Worm (Caenorhabditis elegans) whole organism, L1 larva: ENCODE measurements around the gene F41H10.2.

ENCODE experiments used
- C16A3.4 ChIP-seq: fragments of 150-350 bp; optimal IDR thresholded peaks from 2 replicates; lab custom pipeline; 2014; ENCODE audit warnings: missing biosample characterization, missing genetic modification characterization
- Y116A8C.19 ChIP-seq: sonication (generic microtip); optimal IDR thresholded peaks from 2 replicates; lab custom pipeline; 2016; ENCODE audit warnings: missing compliant biosample characterization, missing genetic modification characterization, borderline replicate concordance
- aha-1 ChIP-seq: fragments of 150-350 bp; optimal IDR thresholded peaks from 2 replicates; lab custom pipeline; 2014; ENCODE audit warnings: missing biosample characterization, missing genetic modification characterization
- ama-1 ChIP-seq: fragments of 150-350 bp; optimal IDR thresholded peaks from 2 replicates; lab custom pipeline; 2014
- ceh-63 ChIP-seq: fragments of 200-800 bp; sonication (Bioruptor generic); optimal IDR thresholded peaks from 2 replicates; lab custom pipeline; 2018; ENCODE audit warnings: mild to moderate bottlenecking, missing genetic modification characterization, missing compliant biosample characterization
- ceh-88 ChIP-seq: fragments of 200-800 bp; sonication (Bioruptor generic); IDR thresholded peaks from 2 replicates; pipeline ENCODE4 v1.3.6; 2022; ENCODE audit warnings: missing genetic modification characterization, missing compliant biosample characterization
- ces-1 ChIP-seq: fragments of 150-350 bp; optimal IDR thresholded peaks from 2 replicates; lab custom pipeline; 2014; ENCODE audit warnings: missing biosample characterization, missing genetic modification reagents, missing genetic modification characterization
- dpl-1 ChIP-seq, 3 experiments: fragments of 150-350 bp in 2 of 3; sonication (generic microtip) in 1 of 3; optimal IDR thresholded peaks; 2 replicates each; lab custom pipeline; 2014 to 2017; ENCODE audit warnings: missing biosample characterization in 3 of 3, missing genetic modification characterization in 3 of 3, missing genetic modification reagents in 3 of 3
- efl-1 ChIP-seq, 4 experiments: fragments of 150-350 bp; optimal IDR thresholded peaks in 3 of 4; peaks in 1 of 4; 1 replicate in 1 of 4; 2 replicates in 3 of 4; lab custom pipeline; 2014; ENCODE audit warnings: missing biosample characterization in 2 of 4, missing genetic modification characterization in 2 of 4, missing genetic modification reagents in 2 of 4
- egl-13 ChIP-seq: sonication (generic microtip); optimal IDR thresholded peaks from 2 replicates; lab custom pipeline; 2016; ENCODE audit warnings: missing genotype, missing genetic modification reagents, missing genetic modification characterization, missing compliant biosample characterization
- egl-27 ChIP-seq, 2 experiments: fragments of 150-350 bp in 1 of 2; sonication (generic microtip); optimal IDR thresholded peaks; 3 replicates each; lab custom pipeline; 2017 to 2018; ENCODE audit warnings: missing biosample characterization in 2 of 2, missing genetic modification characterization in 2 of 2, missing genetic modification reagents in 2 of 2
- elt-3 ChIP-seq, 6 experiments: fragments of 150-350 bp in 1 of 6; sonication (generic microtip); optimal IDR thresholded peaks; 2 replicates each; lab custom pipeline; 2017 to 2018; ENCODE audit warnings: missing biosample characterization in 6 of 6, missing genetic modification characterization in 6 of 6, inconsistent platforms in 1 of 6
- fkh-10 ChIP-seq: sonication (generic microtip); optimal IDR thresholded peaks from 2 replicates; lab custom pipeline; 2017; ENCODE audit warnings: missing biosample characterization, missing genetic modification reagents, missing genetic modification characterization
- fkh-8 ChIP-seq: sonication (generic microtip); optimal IDR thresholded peaks from 2 replicates; lab custom pipeline; 2016; ENCODE audit warnings: mild to moderate bottlenecking, missing genetic modification characterization, missing compliant biosample characterization
- grh-1 ChIP-seq: fragments of 200-800 bp; sonication (Bioruptor generic); IDR thresholded peaks from 2 replicates; pipeline ENCODE4 v1.3.6; 2022; ENCODE audit warnings: missing genetic modification reagents, missing genetic modification characterization, missing compliant biosample characterization
- hlh-17 ChIP-seq: fragments of 200-800 bp; sonication (Bioruptor generic); optimal IDR thresholded peaks from 2 replicates; lab custom pipeline; 2018; ENCODE audit warnings: missing genetic modification characterization, mild to moderate bottlenecking, missing compliant biosample characterization, moderate library complexity, borderline replicate concordance
- hpl-2 ChIP-seq: fragments of 150-350 bp; optimal IDR thresholded peaks from 2 replicates; lab custom pipeline; 2014; ENCODE audit warnings: missing biosample characterization, missing genetic modification reagents, missing genetic modification characterization
- isw-1 ChIP-seq: fragments of 200-800 bp; sonication (Bioruptor generic); IDR thresholded peaks from 2 replicates; pipeline ENCODE4 v1.3.6; 2022; ENCODE audit warnings: missing genetic modification characterization, missing compliant biosample characterization
- jun-1 ChIP-seq: fragments of 150-350 bp; optimal IDR thresholded peaks from 2 replicates; lab custom pipeline; 2014; ENCODE audit warnings: missing biosample characterization, missing genetic modification reagents, missing genetic modification characterization
- lin-14 ChIP-seq: fragments of 200-800 bp; sonication (Bioruptor generic); optimal IDR thresholded peaks from 2 replicates; lab custom pipeline; 2018; ENCODE audit warnings: mild to moderate bottlenecking, missing genetic modification characterization, moderate library complexity, missing compliant biosample characterization
- lin-15B ChIP-seq: fragments of 150-350 bp; sonication (generic microtip); optimal IDR thresholded peaks from 3 replicates; lab custom pipeline; 2014; ENCODE audit warnings: missing biosample characterization, missing genetic modification characterization
- lin-35 ChIP-seq, 2 experiments: fragments of 150-350 bp; optimal IDR thresholded peaks; 2 replicates each; lab custom pipeline; 2014; ENCODE audit warnings: missing biosample characterization in 2 of 2, missing genetic modification characterization in 2 of 2, missing genetic modification reagents in 2 of 2
- lin-39 ChIP-seq: fragments of 150-350 bp; optimal IDR thresholded peaks from 2 replicates; lab custom pipeline; 2014; ENCODE audit warnings: missing biosample characterization, missing genetic modification reagents, missing genetic modification characterization
- lir-3 ChIP-seq: sonication (generic microtip); optimal IDR thresholded peaks from 2 replicates; lab custom pipeline; 2016; ENCODE audit warnings: mild to moderate bottlenecking, missing genetic modification characterization, moderate library complexity, missing compliant biosample characterization; ENCODE audit not compliant: poor library complexity
- mdl-1 ChIP-seq, 2 experiments: fragments of 150-350 bp; optimal IDR thresholded peaks; 2 replicates each; lab custom pipeline; 2014 to 2017; ENCODE audit warnings: missing biosample characterization in 2 of 2, missing genetic modification characterization in 2 of 2, inconsistent platforms in 1 of 2
- mep-1 ChIP-seq: fragments of 150-350 bp; optimal IDR thresholded peaks from 2 replicates; lab custom pipeline; 2014; ENCODE audit warnings: missing biosample characterization, missing genetic modification characterization
- nhr-11 ChIP-seq: fragments of 150-350 bp; optimal IDR thresholded peaks from 2 replicates; lab custom pipeline; 2014; ENCODE audit warnings: missing biosample characterization, missing genetic modification characterization
- nhr-12 ChIP-seq: sonication (generic microtip); optimal IDR thresholded peaks from 2 replicates; lab custom pipeline; 2017; ENCODE audit warnings: missing biosample characterization, missing genetic modification characterization
- nhr-237 ChIP-seq: fragments of 150-350 bp; optimal IDR thresholded peaks from 2 replicates; lab custom pipeline; 2014; ENCODE audit warnings: missing biosample characterization, missing genetic modification characterization
- nhr-90 ChIP-seq: sonication (generic microtip); optimal IDR thresholded peaks from 2 replicates; lab custom pipeline; 2016; ENCODE audit warnings: mild to moderate bottlenecking, missing genetic modification characterization, missing compliant biosample characterization; ENCODE audit not compliant: poor library complexity
- pag-3 ChIP-seq: sonication (generic microtip); optimal IDR thresholded peaks from 2 replicates; lab custom pipeline; 2017; ENCODE audit warnings: missing genetic modification characterization, mild to moderate bottlenecking, missing compliant biosample characterization, antibody characterized with exemption, borderline replicate concordance; ENCODE audit not compliant: insufficient read depth
- rnt-1 ChIP-seq: sonication (generic microtip); optimal IDR thresholded peaks from 2 replicates; lab custom pipeline; 2016; ENCODE audit warnings: mild to moderate bottlenecking, missing genetic modification characterization, moderate library complexity, missing compliant biosample characterization
- snpc-4 ChIP-seq: fragments of 150-350 bp; optimal IDR thresholded peaks from 2 replicates; lab custom pipeline; 2014; ENCODE audit warnings: missing biosample characterization, missing genetic modification characterization
- sptf-1 ChIP-seq: fragments of 150-350 bp; optimal IDR thresholded peaks from 2 replicates; lab custom pipeline; 2014; ENCODE audit warnings: missing biosample characterization, missing genetic modification characterization
- sup-37 ChIP-seq: fragments of 200-800 bp; sonication (Bioruptor generic); optimal IDR thresholded peaks from 2 replicates; lab custom pipeline; 2018; ENCODE audit warnings: mild to moderate bottlenecking, missing genetic modification characterization, missing compliant biosample characterization
- swsn-7 ChIP-seq: sonication (generic microtip); optimal IDR thresholded peaks from 2 replicates; lab custom pipeline; 2016; ENCODE audit warnings: missing genetic modification characterization, missing compliant biosample characterization
- tlp-1 ChIP-seq: fragments of 150-350 bp; optimal IDR thresholded peaks from 2 replicates; lab custom pipeline; 2014; ENCODE audit warnings: missing biosample characterization, missing genetic modification characterization
- unc-130 ChIP-seq: fragments of 150-350 bp; optimal IDR thresholded peaks from 2 replicates; lab custom pipeline; 2017; ENCODE audit warnings: missing biosample characterization, missing genetic modification characterization, inconsistent platforms
- unc-30 ChIP-seq: sonication (generic microtip); optimal IDR thresholded peaks from 2 replicates; lab custom pipeline; 2017; ENCODE audit warnings: missing biosample characterization, missing genetic modification characterization
- unc-86 ChIP-seq: sonication (generic microtip); optimal IDR thresholded peaks from 2 replicates; lab custom pipeline; 2016; ENCODE audit warnings: missing genetic modification characterization, missing compliant biosample characterization
- unc-98 ChIP-seq: fragments of 200-800 bp; sonication (Bioruptor generic); IDR thresholded peaks from 2 replicates; pipeline ENCODE4 v1.3.6; 2022; ENCODE audit warnings: missing genetic modification characterization, missing compliant biosample characterization
- zag-1 ChIP-seq: fragments of 150-350 bp; optimal IDR thresholded peaks from 2 replicates; lab custom pipeline; 2014; ENCODE audit warnings: missing biosample characterization, missing genetic modification characterization
- zip-4 ChIP-seq: fragments of 200-800 bp; sonication (Bioruptor generic); optimal IDR thresholded peaks from 2 replicates; lab custom pipeline; 2018; ENCODE audit warnings: mild to moderate bottlenecking, missing genetic modification characterization, moderate library complexity, missing compliant biosample characterization
- ztf-11 ChIP-seq, 2 experiments: sonication (generic microtip); optimal IDR thresholded peaks; 2 replicates each; lab custom pipeline; 2016 to 2017; ENCODE audit warnings: missing genetic modification characterization in 2 of 2, missing biosample characterization in 1 of 2, missing compliant biosample characterization in 1 of 2

Gene F41H10.2

ce11 chrIV:5388477-5389065, 7.1 kb downstream of the F41H10.2 start, which contains the start of gene elo-6 (continued):
- TF ChIP-seq mdl-1 (tag; optimal IDR thresholded peaks at IDR 0.05; lab: Kevin White, UChicago) (no peak), ces-1 (GFP tag; lab: Kevin White, UChicago) (no peak), isw-1 (GFP tag; lab: Robert Waterston, UW) (no peak), elt-3 (tag; optimal IDR thresholded peaks at IDR 0.05; lab: Kevin White, UChicago) (no peak), pag-3 (tag; lab: Kevin White, UChicago) (no peak), fkh-8 (tag; lab: Kevin White, UChicago) (no peak), unc-30 (tag; lab: Kevin White, UChicago) (no peak), rnt-1 (tag; lab: Kevin White, UChicago) (no peak), ceh-88 (no peak), ztf-11 (tag; optimal IDR thresholded peaks at IDR 0.05; lab: Kevin White, UChicago) (no peak), nhr-90 (tag; lab: Kevin White, UChicago) (peak; percentile 18), mep-1 (tag; lab: Kevin White, UChicago) (peak; percentile 40), nhr-237 (tag; lab: Kevin White, UChicago) (no peak), grh-1 (GFP tag; lab: Robert Waterston, UW) (no peak), ceh-63 (GFP tag; lab: Kevin White, UChicago) (no peak), lir-3 (no peak), nhr-12 (tag; lab: Kevin White, UChicago) (no peak), jun-1 (tag; lab: Kevin White, UChicago) (no peak), dpl-1 (GFP tag; optimal IDR thresholded peaks at IDR 0.05; lab: Kevin White, UChicago) (no peak), fkh-10 (no peak), hlh-17 (GFP tag; lab: Kevin White, UChicago) (no peak), lin-15B (tag; lab: Kevin White, UChicago) (no peak), tlp-1 (tag; lab: Kevin White, UChicago) (no peak), swsn-7 (tag; lab: Kevin White, UChicago) (no peak), sup-37 (GFP tag; lab: Kevin White, UChicago) (no peak), unc-130 (no peak), unc-86 (tag; lab: Kevin White, UChicago) (no peak), C16A3.4 (tag; lab: Kevin White, UChicago) (no peak), zip-4 (GFP tag; lab: Kevin White, UChicago) (no peak), zag-1 (tag; lab: Kevin White, UChicago) (no peak), nhr-11 (tag; lab: Kevin White, UChicago) (no peak), Y116A8C.19 (tag; lab: Kevin White, UChicago) (no peak), unc-98 (GFP tag; lab: Robert Waterston, UW) (no peak), lin-39 (tag; lab: Kevin White, UChicago) (no peak), aha-1 (tag; lab: Kevin White, UChicago) (no peak), snpc-4 (tag; lab: Kevin White, UChicago) (no peak), ama-1 (lab: Kevin White, UChicago) (no peak), hpl-2 (no peak), sptf-1 (tag; lab: Kevin White, UChicago) (no peak), egl-27 (tag; optimal IDR thresholded peaks at IDR 0.05; lab: Kevin White, UChicago) (no peak), lin-14 (GFP tag; lab: Kevin White, UChicago) (peak; percentile 79), egl-13 (tag; lab: Kevin White, UChicago) (no peak), lin-35 (GFP tag; optimal IDR thresholded peaks at IDR 0.05; lab: Kevin White, UChicago) (peak in 1 of 2 experiments; percentile 46), efl-1 (optimal IDR thresholded peaks at IDR 0.05; lab: Kevin White, UChicago) (peak in 1 of 2 experiments; percentile 4), efl-1 (GFP tag; optimal IDR thresholded peaks at IDR 0.05 in 1 of 2; lab: Kevin White, UChicago) (peak in 1 of 2 experiments; percentile 48)
